Worm (Caenorhabditis elegans): Measurements from ENCODE around the gene C25E10.7.

- TF ChIP-seq klf-2 (GFP tag; conservative IDR thresholded peaks at IDR 0.05) (no peak), ref-1 (GFP tag; conservative IDR thresholded peaks at IDR 0.05) (no peak), med-1 (GFP tag; optimal IDR thresholded peaks at IDR 0.05; ENCODE audit: insufficient read depth) (no peak), tab-1 (GFP tag; IDR thresholded peaks at IDR 0.05) (no peak)
Observed at ce11 chrV:9035685-9036084, 15.3 kb downstream of the C25E10.7 start, which contains the start of gene srsx-34.
